Fruit fly (Drosophila melanogaster) whole organism, wandering third instar larva: Measurements from ENCODE around the gene Pdcd4.

ENCODE experiments used
- Abd-B ChIP-seq: fragments of >200 bp; optimal IDR thresholded peaks from 2 replicates; lab custom pipeline; 2017; ENCODE audit warnings: missing biosample characterization, missing genetic modification characterization
- CG32264 ChIP-seq: fragments of 200-800 bp; sonication (Bioruptor generic); optimal IDR thresholded peaks from 2 replicates; lab custom pipeline; 2016; ENCODE audit warnings: missing biosample characterization, missing genetic modification characterization
- CG9705 ChIP-seq: fragments of 200-800 bp; sonication (Bioruptor generic); optimal IDR thresholded peaks from 2 replicates; lab custom pipeline; 2018; ENCODE audit warnings: missing biosample characterization, mild to moderate bottlenecking, missing genetic modification characterization
- CrebA ChIP-seq: fragments of 200-800 bp; sonication (Bioruptor generic); optimal IDR thresholded peaks from 2 replicates; lab custom pipeline; 2016; ENCODE audit warnings: missing biosample characterization, mild to moderate bottlenecking, missing genetic modification characterization, borderline replicate concordance
- Dfd ChIP-seq: fragments of >200 bp; optimal IDR thresholded peaks from 2 replicates; lab custom pipeline; 2017; ENCODE audit warnings: missing biosample characterization, missing genetic modification characterization
- Dif ChIP-seq: fragments of 200-275, 200-300 bp; sonication (Bioruptor generic); optimal IDR thresholded peaks from 2 replicates; lab custom pipeline; 2018; ENCODE audit warnings: missing biosample characterization, missing genetic modification characterization; ENCODE audit not compliant: partially characterized antibody
- GATAd ChIP-seq: sonication (Bioruptor generic); optimal IDR thresholded peaks from 2 replicates; lab custom pipeline; 2016; ENCODE audit warnings: missing biosample characterization, missing genetic modification characterization
- HLH106 ChIP-seq: fragments of 200-800 bp; optimal IDR thresholded peaks from 3 replicates; lab custom pipeline; 2019; ENCODE audit warnings: missing biosample characterization, mild to moderate bottlenecking, missing genetic modification characterization, moderate library complexity
- Hnf4 ChIP-seq: fragments of 200-800 bp; sonication (Bioruptor generic); optimal IDR thresholded peaks from 2 replicates; lab custom pipeline; 2016; ENCODE audit warnings: missing biosample characterization, mild to moderate bottlenecking, missing genetic modification characterization
- Hr78 ChIP-seq: fragments of >200 bp; optimal IDR thresholded peaks from 2 replicates; lab custom pipeline; 2017; ENCODE audit warnings: missing biosample characterization, missing genetic modification characterization
- Hr83 ChIP-seq: fragments of 200-300 bp; sonication (Bioruptor generic); optimal IDR thresholded peaks from 2 replicates; lab custom pipeline; 2016; ENCODE audit warnings: missing biosample characterization, mild to moderate bottlenecking, missing genetic modification characterization, moderate library complexity; ENCODE audit not compliant: poor library complexity, severe bottlenecking
- Jra ChIP-seq: sonication (Bioruptor generic); optimal IDR thresholded peaks from 2 replicates; lab custom pipeline; 2016; ENCODE audit warnings: missing biosample characterization, missing genetic modification characterization
- Mio ChIP-seq: sonication (Bioruptor generic); optimal IDR thresholded peaks from 2 replicates; lab custom pipeline; 2016; ENCODE audit warnings: missing biosample characterization, missing genetic modification characterization
- Myc ChIP-seq: fragments of >200 bp; optimal IDR thresholded peaks from 2 replicates; lab custom pipeline; 2017
- N ChIP-seq: fragments of >200 bp; optimal IDR thresholded peaks from 2 replicates; lab custom pipeline; 2018; ENCODE audit warnings: missing biosample characterization, missing external identifiers, missing genetic modification characterization
- OdsH ChIP-seq: fragments of 200-800 bp; sonication (Bioruptor generic); optimal IDR thresholded peaks from 2 replicates; lab custom pipeline; 2016; ENCODE audit warnings: missing biosample characterization, mild to moderate bottlenecking, missing genetic modification characterization
- Rel ChIP-seq, 2 experiments: fragments of 200-800 bp; sonication (Bioruptor generic) in 1 of 2; optimal IDR thresholded peaks; 2 replicates in 1 of 2; 3 replicates in 1 of 2; lab custom pipeline; 2016 to 2019; ENCODE audit warnings: mild to moderate bottlenecking in 2 of 2, missing biosample characterization in 2 of 2, missing genetic modification characterization in 2 of 2, moderate library complexity in 1 of 2
- Sp1 ChIP-seq: fragments of 200-800 bp; sonication (Bioruptor generic); optimal IDR thresholded peaks from 3 replicates; lab custom pipeline; 2019; ENCODE audit warnings: missing biosample characterization, mild to moderate bottlenecking, missing genetic modification characterization, moderate library complexity
- Vsx2 ChIP-seq: fragments of 200-300, 225-300 bp; sonication (Bioruptor generic); optimal IDR thresholded peaks from 2 replicates; lab custom pipeline; 2018; ENCODE audit warnings: missing biosample characterization, missing genetic modification characterization; ENCODE audit not compliant: partially characterized antibody
- br ChIP-seq: fragments of 200-800 bp; sonication (Bioruptor generic); optimal IDR thresholded peaks from 2 replicates; lab custom pipeline; 2016; ENCODE audit warnings: missing biosample characterization, missing genetic modification characterization
- brk ChIP-seq: fragments of 200-800 bp; sonication (Bioruptor generic); optimal IDR thresholded peaks from 2 replicates; lab custom pipeline; 2016; ENCODE audit warnings: missing biosample characterization, mild to moderate bottlenecking, missing genetic modification characterization
- dl ChIP-seq, 2 experiments: fragments of 175-275, 200-275 bp in 1 of 2; fragments of 200-275 bp in 1 of 2; sonication (Bioruptor generic); optimal IDR thresholded peaks; lab custom pipeline; 2018; ENCODE audit warnings: mild to moderate bottlenecking in 2 of 2, missing biosample characterization in 2 of 2, missing genetic modification characterization in 2 of 2, moderate library complexity in 2 of 2; ENCODE audit not compliant: partially characterized antibody in 2 of 2, insufficient read depth in 1 of 2
- dmrt93B ChIP-seq: fragments of 200-800 bp; sonication (Bioruptor generic); optimal IDR thresholded peaks from 2 replicates; lab custom pipeline; 2018; ENCODE audit warnings: missing biosample characterization, mild to moderate bottlenecking, missing genetic modification characterization
- dsf ChIP-seq: sonication (Bioruptor generic); optimal IDR thresholded peaks from 2 replicates; lab custom pipeline; 2016; ENCODE audit warnings: missing biosample characterization, missing genetic modification characterization, borderline replicate concordance
- ey ChIP-seq: fragments of 200-800 bp; sonication (Bioruptor generic); optimal IDR thresholded peaks from 2 replicates; lab custom pipeline; 2016; ENCODE audit warnings: missing biosample characterization, missing genetic modification characterization
- foxo ChIP-seq, 2 experiments: fragments of 200-800 bp; sonication (Bioruptor generic); optimal IDR thresholded peaks; 2 replicates in 1 of 2; 3 replicates in 1 of 2; lab custom pipeline; 2016 to 2017; ENCODE audit warnings: missing biosample characterization in 2 of 2, missing genetic modification characterization in 2 of 2
- fru ChIP-seq: fragments of 200-800 bp; sonication (Bioruptor generic); optimal IDR thresholded peaks from 3 replicates; lab custom pipeline; 2016; ENCODE audit warnings: missing biosample characterization, mild to moderate bottlenecking, missing genetic modification characterization
- h ChIP-seq: fragments of 200-800 bp; sonication (Bioruptor generic); optimal IDR thresholded peaks from 3 replicates; lab custom pipeline; 2016; ENCODE audit warnings: missing biosample characterization, mild to moderate bottlenecking, missing genetic modification characterization
- jim ChIP-seq: fragments of 175-275, 200-325 bp; sonication (Bioruptor generic); optimal IDR thresholded peaks from 2 replicates; lab custom pipeline; 2016; ENCODE audit warnings: missing biosample characterization, mild to moderate bottlenecking, missing genetic modification characterization
- lola ChIP-seq: fragments of >200 bp; optimal IDR thresholded peaks from 2 replicates; lab custom pipeline; 2017; ENCODE audit warnings: missing biosample characterization, missing genetic modification characterization
- pan ChIP-seq: fragments of >200 bp; optimal IDR thresholded peaks from 2 replicates; lab custom pipeline; 2017
- psq ChIP-seq: fragments of 200-800 bp; sonication (Bioruptor generic); optimal IDR thresholded peaks from 3 replicates; lab custom pipeline; 2017; ENCODE audit warnings: missing biosample characterization, mild to moderate bottlenecking, missing genetic modification characterization, moderate library complexity
- rgr ChIP-seq: fragments of 200-800 bp; sonication (Bioruptor generic); optimal IDR thresholded peaks from 3 replicates; lab custom pipeline; 2016; ENCODE audit warnings: missing biosample characterization, mild to moderate bottlenecking, missing genetic modification characterization
- sage ChIP-seq: fragments of 200-800 bp; sonication (Bioruptor generic); optimal IDR thresholded peaks from 2 replicates; lab custom pipeline; 2016; ENCODE audit warnings: missing biosample characterization, mild to moderate bottlenecking, missing genetic modification characterization
- sv ChIP-seq: fragments of 200-800 bp; sonication (Bioruptor generic); optimal IDR thresholded peaks from 3 replicates; lab custom pipeline; 2016; ENCODE audit warnings: missing biosample characterization, missing genetic modification characterization
- tai ChIP-seq: sonication (Bioruptor generic); optimal IDR thresholded peaks from 2 replicates; lab custom pipeline; 2016; ENCODE audit warnings: missing biosample characterization, missing genetic modification characterization
- usp ChIP-seq: fragments of >200 bp; optimal IDR thresholded peaks from 2 replicates; lab custom pipeline; 2017; ENCODE audit warnings: missing biosample characterization, missing genetic modification characterization
- woc ChIP-seq: sonication (Bioruptor generic); optimal IDR thresholded peaks from 2 replicates; lab custom pipeline; 2016; ENCODE audit warnings: missing biosample characterization, mild to moderate bottlenecking, missing genetic modification characterization

Gene Pdcd4

DNA sequence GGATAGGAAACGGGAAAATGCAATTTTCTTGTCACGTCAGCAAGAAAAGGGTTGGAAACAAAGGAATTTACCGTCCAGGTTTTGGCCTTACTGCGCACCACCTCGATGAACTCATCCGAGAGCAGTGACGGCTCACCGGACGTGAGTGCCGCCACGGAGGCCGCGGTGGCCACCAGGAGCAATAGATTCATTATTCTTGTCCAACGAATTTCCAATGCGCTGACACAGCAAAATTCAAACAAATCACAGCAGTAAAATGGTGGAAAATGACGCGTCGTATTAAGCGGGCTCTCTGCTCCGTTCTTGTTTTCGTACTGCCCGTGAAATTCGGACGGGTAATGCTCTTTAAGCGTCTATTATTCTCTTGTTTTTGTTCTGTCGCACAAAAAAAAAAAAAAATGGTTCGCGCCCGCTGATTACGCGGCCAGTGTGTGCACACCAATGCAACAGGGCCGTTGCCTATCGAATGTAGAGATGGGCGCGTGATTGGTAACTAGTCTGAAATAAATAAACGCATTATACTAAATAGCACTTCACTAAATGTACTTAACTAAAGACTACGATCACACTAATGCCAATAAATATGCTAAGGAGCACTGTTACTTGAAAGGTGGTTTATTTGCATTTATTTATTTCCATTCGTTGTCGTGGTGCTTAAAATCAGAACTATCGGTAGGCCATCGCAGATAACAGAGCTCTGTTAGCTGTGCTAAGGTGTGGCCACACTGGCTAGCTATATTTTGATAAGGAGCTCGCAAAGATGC, 26.7 kb upstream of the Pdcd4 start, which contains the start of the genes CtsB and amrt:
Gene CtsB, minus strand, starts transcription at position 432 of the 764 bp plus-strand sequence.
Gene amrt, plus strand, starts transcription at position 721 of the 764 bp plus-strand sequence.
- TF ChIP-seq lola (GFP tag; lab: Kevin White, UChicago): no peak
- peak; percentile 55 for TF ChIP-seq dmrt93B
- TF ChIP-seq sv (GFP tag; lab: Kevin White, UChicago): no peak
- TF ChIP-seq CG32264 (GFP tag; lab: Kevin White, UChicago): no peak
- TF ChIP-seq Mio: no peak
- TF ChIP-seq Hnf4 (GFP tag; lab: Kevin White, UChicago): peak; percentile 64
- TF ChIP-seq HLH106 (tag; lab: Kevin White, UChicago): peak; percentile 64
- TF ChIP-seq psq (GFP tag; lab: Kevin White, UChicago): peak; percentile 37
- no peak for TF ChIP-seq Vsx2 (GFP tag; lab: Kevin White, UChicago)
- no peak for TF ChIP-seq Abd-B
- peak; percentile 7 for TF ChIP-seq Myc
- TF ChIP-seq Hr78 (GFP tag; lab: Kevin White, UChicago): no peak
- TF ChIP-seq h: peak; percentile 64
- no peak for TF ChIP-seq dsf (GFP tag; lab: Kevin White, UChicago)
- peak; percentile 48 for TF ChIP-seq Jra (GFP tag; lab: Kevin White, UChicago)
- TF ChIP-seq Hr83 (GFP tag; lab: Kevin White, UChicago): no peak
- TF ChIP-seq foxo (GFP tag; optimal IDR thresholded peaks at IDR 0.05; lab: Kevin White, UChicago): peak in 1 of 2 experiments; percentile 69
- TF ChIP-seq Dif (GFP tag; lab: Kevin White, UChicago): no peak
- TF ChIP-seq tai (GFP tag; lab: Kevin White, UChicago): peak; percentile 46
- TF ChIP-seq fru (GFP tag; lab: Kevin White, UChicago): peak; percentile 65
- TF ChIP-seq Sp1: peak; percentile 75
- TF ChIP-seq N: no peak
- TF ChIP-seq CG9705 (GFP tag; lab: Kevin White, UChicago): peak; percentile 57
- TF ChIP-seq OdsH (GFP tag; lab: Kevin White, UChicago): peak; percentile 31
- TF ChIP-seq usp (GFP tag; lab: Kevin White, UChicago): no peak
- no peak for TF ChIP-seq brk
- peak; percentile 57 for TF ChIP-seq ey (GFP tag; lab: Kevin White, UChicago)
- TF ChIP-seq rgr (GFP tag; lab: Kevin White, UChicago): peak; percentile 55
- no peak for TF ChIP-seq Dfd (GFP tag; lab: Kevin White, UChicago)
- TF ChIP-seq Rel (GFP tag; optimal IDR thresholded peaks at IDR 0.05; lab: Kevin White, UChicago): no peak
- peak; percentile 48 for TF ChIP-seq Rel (tag; optimal IDR thresholded peaks at IDR 0.05; lab: Kevin White, UChicago)
- TF ChIP-seq dl (GFP tag; optimal IDR thresholded peaks at IDR 0.05; lab: Kevin White, UChicago; ENCODE audit: insufficient read depth in 1 of 2, partially characterized antibody in 2 of 2): no peak
- peak; percentile 93 for TF ChIP-seq woc (GFP tag; lab: Kevin White, UChicago)
- TF ChIP-seq pan (lab: Kevin White, UChicago): no peak
- peak; percentile 58 for TF ChIP-seq jim (GFP tag; lab: Kevin White, UChicago)
- TF ChIP-seq GATAd (GFP tag; lab: Kevin White, UChicago): peak; percentile 38
- TF ChIP-seq CrebA (GFP tag; lab: Kevin White, UChicago): peak; percentile 47
- no peak for TF ChIP-seq sage (GFP tag; lab: Kevin White, UChicago)
- TF ChIP-seq br: peak; percentile 45

DNA sequence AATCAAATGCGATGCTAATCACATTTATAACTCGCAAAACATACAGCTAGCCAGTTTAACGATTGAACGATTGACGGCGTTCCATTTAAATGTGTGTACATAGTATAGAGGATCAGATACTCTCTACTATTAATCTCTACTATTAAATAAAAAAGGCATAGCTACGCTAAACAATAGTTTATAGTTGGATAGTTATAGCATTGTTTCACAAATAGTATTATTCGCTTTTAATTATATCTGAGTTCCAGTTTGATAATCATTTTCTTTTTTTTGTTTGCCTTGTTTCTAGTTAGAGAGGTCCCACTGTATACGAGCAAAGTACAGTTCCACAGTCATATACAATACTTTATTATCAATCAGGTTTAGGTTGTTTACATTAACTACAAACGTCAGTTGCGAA, 24.5 kb upstream of the Pdcd4 start:
- TF ChIP-seq dl (GFP tag; optimal IDR thresholded peaks at IDR 0.05; lab: Kevin White, UChicago; ENCODE audit: insufficient read depth in 1 of 2, partially characterized antibody in 2 of 2): no peak
- no peak for TF ChIP-seq Jra (GFP tag; lab: Kevin White, UChicago)
- TF ChIP-seq usp (GFP tag; lab: Kevin White, UChicago): no peak
- TF ChIP-seq Hr78 (GFP tag; lab: Kevin White, UChicago): no peak
- TF ChIP-seq Sp1: peak; percentile 4
- no peak for TF ChIP-seq brk
- TF ChIP-seq Hr83 (GFP tag; lab: Kevin White, UChicago): no peak
- TF ChIP-seq Abd-B: no peak
- TF ChIP-seq psq (GFP tag; lab: Kevin White, UChicago): no peak
- TF ChIP-seq Dfd (GFP tag; lab: Kevin White, UChicago): no peak
- no peak for TF ChIP-seq tai (GFP tag; lab: Kevin White, UChicago)
- peak; percentile 25 for TF ChIP-seq h
- TF ChIP-seq Myc: no peak
- TF ChIP-seq foxo (GFP tag; optimal IDR thresholded peaks at IDR 0.05; lab: Kevin White, UChicago): no peak
- peak; percentile 73 for TF ChIP-seq Hnf4 (GFP tag; lab: Kevin White, UChicago)
- no peak for TF ChIP-seq dsf (GFP tag; lab: Kevin White, UChicago)
- no peak for TF ChIP-seq rgr (GFP tag; lab: Kevin White, UChicago)
- no peak for TF ChIP-seq CG9705 (GFP tag; lab: Kevin White, UChicago)
- no peak for TF ChIP-seq woc (GFP tag; lab: Kevin White, UChicago)
- TF ChIP-seq GATAd (GFP tag; lab: Kevin White, UChicago): no peak
- TF ChIP-seq N: no peak
- TF ChIP-seq fru (GFP tag; lab: Kevin White, UChicago): peak; percentile 35
- no peak for TF ChIP-seq br
